Fruit fly (Drosophila melanogaster): ENCODE measurements around the gene CG33296.

- TF ChIP-seq CG8478 (optimal IDR thresholded peaks at IDR 0.05) (no peak), CTCF (optimal IDR thresholded peaks at IDR 0.05) (no peak)
Observed at dm6 chr2L:7722102-7722501, 5.7 kb upstream of the CG33296 start.
